Worm (Caenorhabditis elegans) whole organism, midembryonic: Measurements from ENCODE around the gene clh-5.

Source experiments
- T22C8.4 ChIP-seq: fragments of 200-800 bp; sonication (Bioruptor generic); IDR thresholded peaks from 2 replicates; pipeline ENCODE4 v1.3.6; 2022; ENCODE audit warnings: missing genetic modification characterization, missing compliant biosample characterization
- cog-1 ChIP-seq: sonication (generic microtip); optimal IDR thresholded peaks from 2 replicates; lab custom pipeline; 2016; ENCODE audit warnings: missing genetic modification characterization, missing compliant biosample characterization
- flt-1 ChIP-seq: fragments of 200-800 bp; sonication (Bioruptor generic); IDR thresholded peaks from 2 replicates; pipeline ENCODE4 v1.3.6; 2022; ENCODE audit warnings: missing genetic modification characterization, missing compliant biosample characterization
- klf-2 ChIP-seq: fragments of 200-800 bp; sonication (Bioruptor generic); conservative IDR thresholded peaks from 2 replicates; pipeline ENCODE4 v1.3.6; 2022; ENCODE audit warnings: missing genetic modification reagents, missing genetic modification characterization, missing compliant biosample characterization
- med-1 ChIP-seq: sonication (generic microtip); optimal IDR thresholded peaks from 2 replicates; lab custom pipeline; 2017; ENCODE audit warnings: missing genetic modification characterization, mild to moderate bottlenecking, missing compliant biosample characterization, antibody characterized with exemption, missing genetic modification reagents; ENCODE audit not compliant: insufficient read depth
- ref-1 ChIP-seq: fragments of 200-800 bp; sonication (Bioruptor generic); conservative IDR thresholded peaks from 2 replicates; pipeline ENCODE4 v1.3.6; 2022; ENCODE audit warnings: missing genetic modification reagents, missing genetic modification characterization, missing compliant biosample characterization
- tab-1 ChIP-seq: fragments of 200-800 bp; sonication (Bioruptor generic); IDR thresholded peaks from 2 replicates; pipeline ENCODE4 v1.3.6; 2022; ENCODE audit warnings: missing genetic modification characterization, missing compliant biosample characterization
- ztf-23 ChIP-seq: fragments of 200-800 bp; sonication (Bioruptor generic); IDR thresholded peaks from 2 replicates; pipeline ENCODE4 v1.3.6; 2022; ENCODE audit warnings: missing genetic modification reagents, missing genetic modification characterization, missing compliant biosample characterization
- ztf-29 ChIP-seq: fragments of 200-800 bp; sonication (Bioruptor generic); IDR thresholded peaks from 2 replicates; pipeline ENCODE4 v1.3.6; 2022; ENCODE audit warnings: missing genetic modification reagents, missing genetic modification characterization, missing compliant biosample characterization

ce11 chrII:9141110-9141509, 42.7 kb upstream of the clh-5 start:
- TF ChIP-seq ztf-29 (GFP tag; lab: Robert Waterston, UW) (no peak), ref-1 (GFP tag; lab: Robert Waterston, UW) (no peak), med-1 (GFP tag; lab: Kevin White, UChicago) (no peak), T22C8.4 (GFP tag; lab: Robert Waterston, UW) (no peak), cog-1 (no peak), klf-2 (GFP tag; lab: Robert Waterston, UW) (no peak), ztf-23 (GFP tag; lab: Robert Waterston, UW) (no peak), tab-1 (GFP tag; lab: Robert Waterston, UW) (no peak), flt-1 (GFP tag; lab: Robert Waterston, UW) (no peak)
